Worm (Caenorhabditis elegans): ENCODE results near the gene sqv-2.

sqv-2 gene

ce11 chrII:2856114-2856513 lies 38.1 kb downstream of the sqv-2 start:
- TF ChIP-seq W03F9.2 (tag; optimal IDR thresholded peaks at IDR 0.05) (no peak), dao-5 (tag; optimal IDR thresholded peaks at IDR 0.05) (no peak), him-1 (tag; optimal IDR thresholded peaks at IDR 0.05) (no peak)

DNA sequence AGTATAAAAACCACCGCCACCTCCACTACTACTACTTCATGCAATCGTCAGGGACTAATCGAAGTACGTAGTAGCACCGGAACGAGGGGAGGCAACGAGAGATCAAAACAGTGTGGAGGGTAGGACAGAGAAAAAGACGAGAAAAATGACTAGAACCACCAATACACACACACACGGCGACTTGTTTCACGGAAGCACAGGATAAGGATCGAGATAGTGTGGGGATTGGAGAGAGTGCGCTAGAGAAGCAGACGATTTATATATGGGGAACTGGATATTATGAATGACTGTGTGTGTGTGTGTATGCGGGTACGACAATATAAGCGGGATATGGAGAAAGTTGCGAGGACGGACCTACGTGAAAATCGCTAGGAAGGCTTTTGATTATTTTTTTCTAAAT lies 39.4 kb downstream of the sqv-2 start:
- TF ChIP-seq dao-5 (tag; optimal IDR thresholded peaks at IDR 0.05), result no peak
- TF ChIP-seq him-1 (tag; optimal IDR thresholded peaks at IDR 0.05), result no peak
- no peak for TF ChIP-seq W03F9.2 (tag; optimal IDR thresholded peaks at IDR 0.05)

ce11 chrII:2853767-2854166 lies 40.4 kb downstream of the sqv-2 start:
- no peak for TF ChIP-seq dao-5 (tag; optimal IDR thresholded peaks at IDR 0.05)
- TF ChIP-seq W03F9.2 (tag; optimal IDR thresholded peaks at IDR 0.05), result no peak
- TF ChIP-seq him-1 (tag; optimal IDR thresholded peaks at IDR 0.05), result no peak

DNA sequence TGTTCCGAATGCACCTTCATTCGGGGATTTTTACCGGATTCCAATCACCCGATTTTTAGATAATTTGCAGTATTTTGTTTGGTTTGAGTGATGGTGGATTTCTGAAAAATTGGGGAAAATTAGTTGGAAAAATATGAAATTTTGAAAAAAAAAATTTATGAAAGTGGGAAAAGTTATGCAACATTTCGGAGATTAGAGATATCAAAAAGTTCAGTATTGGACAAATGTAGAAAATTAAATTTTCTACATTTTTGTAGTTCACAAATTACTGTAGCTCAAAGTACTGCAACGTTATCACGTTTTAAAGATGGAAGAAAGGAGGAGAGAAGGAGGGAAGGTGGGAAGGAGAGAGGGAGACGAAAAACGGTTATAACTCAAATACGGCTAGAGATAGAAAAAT lies 41.7 kb downstream of the sqv-2 start, which contains the start of gene ptc-3:
TSS of gene ptc-3 (minus strand) at position 101 of the 400 bp plus-strand sequence.
- TF ChIP-seq dao-5 (tag; optimal IDR thresholded peaks at IDR 0.05) (no peak), him-1 (tag; optimal IDR thresholded peaks at IDR 0.05) (no peak), W03F9.2 (tag; optimal IDR thresholded peaks at IDR 0.05) (no peak)

ce11 chrII:2846552-2846951 lies 47.6 kb downstream of the sqv-2 start:
- TF ChIP-seq W03F9.2 (tag; optimal IDR thresholded peaks at IDR 0.05) (no peak), him-1 (tag; optimal IDR thresholded peaks at IDR 0.05) (no peak), dao-5 (tag; optimal IDR thresholded peaks at IDR 0.05) (no peak)

DNA sequence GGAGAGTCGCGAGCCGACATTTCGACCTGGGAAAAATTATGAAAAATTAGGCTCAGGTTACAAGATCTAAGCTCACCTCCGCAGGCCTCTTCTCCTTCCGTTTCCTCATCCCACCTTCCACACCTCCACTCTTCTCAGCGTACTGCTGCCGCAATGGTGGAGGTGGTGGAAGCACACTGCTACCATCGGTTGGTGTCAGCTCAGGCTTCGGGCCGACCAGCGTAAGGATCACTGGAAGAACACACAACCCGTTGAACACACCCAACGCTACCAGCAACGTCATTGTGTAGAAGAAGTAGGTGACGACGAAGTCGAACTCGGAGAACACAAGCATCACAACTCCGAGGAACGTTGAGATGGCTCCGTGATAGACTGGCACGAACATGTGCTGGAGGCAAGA lies 48.5 kb downstream of the sqv-2 start:
- TF ChIP-seq him-1 (tag; optimal IDR thresholded peaks at IDR 0.05) (no peak), W03F9.2 (tag; optimal IDR thresholded peaks at IDR 0.05) (no peak), dao-5 (tag; optimal IDR thresholded peaks at IDR 0.05) (no peak)

ce11 chrII:2843088-2843487 lies 51.1 kb downstream of the sqv-2 start, which contains the start of gene Y110A2AL.7:
Gene Y110A2AL.7 (minus strand): TSS chrII:2843188.
- TF ChIP-seq W03F9.2 (tag; optimal IDR thresholded peaks at IDR 0.05), result no peak
- no peak for TF ChIP-seq him-1 (tag; optimal IDR thresholded peaks at IDR 0.05)
- no peak for TF ChIP-seq dao-5 (tag; optimal IDR thresholded peaks at IDR 0.05)

DNA sequence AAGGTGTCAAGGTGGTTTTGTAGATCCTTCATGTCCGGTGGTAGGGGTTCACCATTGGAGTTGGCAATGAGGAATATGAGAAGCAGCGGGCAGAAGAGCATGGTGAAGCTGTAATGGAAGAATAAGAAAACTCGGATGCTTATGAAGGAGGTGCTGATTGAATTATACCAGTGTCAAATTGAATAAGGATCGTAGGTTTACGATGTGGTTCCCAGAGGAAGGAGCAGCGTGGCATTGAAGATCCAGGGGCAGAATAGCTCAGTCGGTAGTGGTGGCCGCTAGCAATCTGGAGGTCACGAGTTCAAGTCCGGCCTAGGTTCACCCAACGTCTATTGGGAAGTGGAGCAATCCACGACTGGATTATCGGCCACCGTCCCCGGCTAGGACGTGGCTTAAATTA lies 52.7 kb downstream of the sqv-2 start, which contains the start of gene Y110A2AL.6:
TSS of gene Y110A2AL.6 (minus strand) at position 101 of the 400 bp plus-strand sequence.
- TF ChIP-seq dao-5 (tag; optimal IDR thresholded peaks at IDR 0.05) (no peak), W03F9.2 (tag; optimal IDR thresholded peaks at IDR 0.05) (no peak), him-1 (tag; optimal IDR thresholded peaks at IDR 0.05) (no peak)

Measured in whole organism, L4/young adult.